Fruit fly (Drosophila melanogaster): ENCODE results near the gene CG13877.

Gene CG13877

DNA sequence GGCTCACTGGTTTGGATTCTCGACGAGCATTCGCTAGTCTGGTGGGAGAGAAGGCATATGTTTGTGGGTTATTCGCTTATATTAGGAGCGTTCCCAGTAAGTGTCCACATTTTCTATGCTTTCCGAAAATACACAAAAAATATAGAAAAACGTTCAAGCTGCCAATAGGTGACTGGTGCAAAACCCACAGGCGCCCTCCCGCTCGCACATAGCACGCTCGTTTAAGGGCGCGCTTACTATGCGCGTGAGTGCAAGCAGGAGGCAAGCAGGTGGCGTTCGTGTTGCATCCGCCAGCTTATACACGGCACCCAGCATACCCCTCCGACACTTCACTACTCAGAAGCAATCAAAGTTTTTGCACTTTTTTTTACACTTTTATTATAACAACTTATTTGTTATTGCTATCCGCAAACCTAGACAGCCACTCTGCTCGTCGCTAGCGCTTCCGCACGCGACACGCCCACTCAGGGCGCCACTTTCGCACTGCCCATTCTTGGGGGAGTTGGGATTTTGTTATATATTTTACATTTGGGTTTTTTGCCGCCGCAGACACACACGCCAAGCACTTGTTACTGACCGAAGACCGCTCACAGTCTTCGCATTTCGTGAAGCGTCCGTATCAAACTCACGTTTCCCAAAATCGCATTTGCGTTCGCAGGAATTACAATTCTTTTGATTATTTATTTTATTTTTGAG lies 18.7 kb upstream of the CG13877 start (continued):
- TF ChIP-seq Dbx (GFP tag; IDR thresholded peaks at IDR 0.05) (peak; percentile 42; the same call in 1 of the 3 replicates), CG10274 (GFP tag; optimal IDR thresholded peaks at IDR 0.05) (no peak), otp (GFP tag; IDR thresholded peaks at IDR 0.05) (no peak), CG12104 (GFP tag; optimal IDR thresholded peaks at IDR 0.05) (no peak), lov (optimal IDR thresholded peaks at IDR 0.05) (no peak), lov (GFP tag; IDR thresholded peaks at IDR 0.05) (peak; percentile 62; the same call in 2 of the 3 replicates), slbo (GFP tag; IDR thresholded peaks at IDR 0.05) (peak; percentile 62), HmgZ (tag; optimal IDR thresholded peaks at IDR 0.05) (peak; percentile 83), Sry-δ (GFP tag; optimal IDR thresholded peaks at IDR 0.05) (peak; percentile 17), zfh1 (GFP tag; IDR thresholded peaks at IDR 0.05) (0 out of 3 replicates have a peak, but pooled peaks have one; percentile 13), CG42726 (GFP tag; IDR thresholded peaks at IDR 0.05; ENCODE audit: partially characterized antibody) (peak; percentile 78; the same call in 1 of the 2 replicates), CG32772 (GFP tag; IDR thresholded peaks at IDR 0.05) (peak; percentile 63; the same call in 1 of the 2 replicates), B-H1 (GFP tag; IDR thresholded peaks at IDR 0.05) (no peak), hth (optimal IDR thresholded peaks at IDR 0.05) (no peak), Abd-B (GFP tag; optimal IDR thresholded peaks at IDR 0.05) (peak; percentile 82), CG6272 (GFP tag; IDR thresholded peaks at IDR 0.05) (peak; percentile 62), CG2712 (tag; optimal IDR thresholded peaks at IDR 0.05) (no peak), Atf-2 (GFP tag; optimal IDR thresholded peaks at IDR 0.05) (peak; percentile 1), CG13424 (tag; optimal IDR thresholded peaks at IDR 0.05) (peak; percentile 39), sob (GFP tag; IDR thresholded peaks at IDR 0.05) (peak; percentile 51), abd-A (tag; optimal IDR thresholded peaks at IDR 0.05) (no peak), Ptx1 (GFP tag; IDR thresholded peaks at IDR 0.05) (peak; percentile 45), CG17186 (GFP tag; optimal IDR thresholded peaks at IDR 0.05) (peak; percentile 7), CG4617 (GFP tag; optimal IDR thresholded peaks at IDR 0.05; ENCODE audit: borderline replicate concordance) (peak; percentile 98), exex (tag; optimal IDR thresholded peaks at IDR 0.05) (no peak), dm (GFP tag; optimal IDR thresholded peaks at IDR 0.05) (peak; percentile 71), chinmo (GFP tag; IDR thresholded peaks at IDR 0.05; ENCODE audit: partially characterized antibody) (peak; percentile 96; the same call in 2 of the 4 replicates), BtbVII (GFP tag; optimal IDR thresholded peaks at IDR 0.05) (no peak), usp (GFP tag; optimal IDR thresholded peaks at IDR 0.05) (no peak), CG6175 (GFP tag; IDR thresholded peaks at IDR 0.05) (no peak; the same call in 2 of the 3 replicates), CG32767 (GFP tag; IDR thresholded peaks at IDR 0.05) (peak; percentile 78), row (GFP tag; IDR thresholded peaks at IDR 0.05) (peak; percentile 24; the same call in 2 of the 3 replicates), HLH4C (GFP tag; IDR thresholded peaks at IDR 0.05; ENCODE audit: partially characterized antibody) (no peak), Dp (GFP tag; optimal IDR thresholded peaks at IDR 0.05) (peak; percentile 27), Mad (GFP tag; optimal IDR thresholded peaks at IDR 0.05) (peak; percentile 36), onecut (GFP tag; IDR thresholded peaks at IDR 0.05) (peak; percentile 21; the same call in 1 of the 2 replicates), CG4820 (GFP tag; optimal IDR thresholded peaks at IDR 0.05) (peak; percentile 7), Neu2 (GFP tag; optimal IDR thresholded peaks at IDR 0.05; ENCODE audit: borderline replicate concordance) (no peak), sima (GFP tag; optimal IDR thresholded peaks at IDR 0.05) (no peak), Sin3A (optimal IDR thresholded peaks at IDR 0.05) (peak; percentile 44), CG7928 (GFP tag; optimal IDR thresholded peaks at IDR 0.05) (no peak), vnd (GFP tag; IDR thresholded peaks at IDR 0.05; ENCODE audit: partially characterized antibody) (peak; percentile 39; the same call in 1 of the 3 replicates), crol (GFP tag; IDR thresholded peaks at IDR 0.05) (peak; percentile 96), Doc3 (GFP tag; IDR thresholded peaks at IDR 0.05; ENCODE audit: partially characterized antibody) (no peak), ato (GFP tag; IDR thresholded peaks at IDR 0.05; ENCODE audit: partially characterized antibody) (no peak), jigr1 (GFP tag; IDR thresholded peaks at IDR 0.05) (peak; percentile 48; the same call in 2 of the 3 replicates), Ets97D (GFP tag; optimal IDR thresholded peaks at IDR 0.05) (no peak), Atf6 (GFP tag; IDR thresholded peaks at IDR 0.05) (no peak), ranshi (GFP tag; IDR thresholded peaks at IDR 0.05) (no peak), chm (GFP tag; IDR thresholded peaks at IDR 0.05) (peak; percentile 68; the same call in 1 of the 2 replicates)
